Worm (Caenorhabditis elegans): ENCODE results near the gene sre-15.

DNA sequence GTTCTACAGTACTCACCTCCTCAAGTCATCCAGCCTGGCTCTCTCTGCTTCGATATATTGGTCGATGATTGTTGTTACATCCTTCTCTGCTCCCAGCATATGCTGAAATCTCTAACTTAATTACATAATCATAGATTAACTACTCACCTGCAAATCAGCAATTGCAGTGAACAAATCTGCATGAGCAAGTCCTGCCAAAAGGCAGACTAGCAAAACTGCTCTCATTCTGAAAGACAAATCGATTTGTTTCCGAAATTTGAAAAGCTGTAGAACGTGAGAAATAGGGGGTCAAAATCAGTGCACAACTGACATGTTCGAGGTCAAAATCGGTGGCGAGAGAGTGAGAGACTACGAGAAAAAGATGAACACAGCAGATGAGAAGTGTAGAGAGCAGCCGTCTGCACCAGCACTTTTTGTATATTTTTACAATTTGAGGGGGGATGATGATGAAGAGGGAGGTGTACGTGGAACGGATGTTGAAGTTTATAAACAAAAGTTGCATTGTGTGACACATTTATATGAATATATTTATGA is 28.8 kb downstream of the sre-15 start, which contains the start of gene phy-2:
- TF ChIP-seq die-1 (tag; optimal IDR thresholded peaks at IDR 0.05) (no peak), let-526 (GFP tag; IDR thresholded peaks at IDR 0.05) (no peak)
